Fruit fly (Drosophila melanogaster): ENCODE measurements around the gene CG14089.

CG14089 gene

dm6 chr3L:19280700-19281099, at the start of gene CG14089:
TSS of gene CG14089 (minus strand) at chr3L:19280800.
- TF ChIP-seq pan (optimal IDR thresholded peaks at IDR 0.05) (no peak), EcR (GFP tag; optimal IDR thresholded peaks at IDR 0.05) (no peak), CG8478 (optimal IDR thresholded peaks at IDR 0.05) (no peak), usp (GFP tag; optimal IDR thresholded peaks at IDR 0.05) (no peak), Dll (optimal IDR thresholded peaks at IDR 0.05) (no peak), psq (optimal IDR thresholded peaks at IDR 0.05) (no peak)

DNA sequence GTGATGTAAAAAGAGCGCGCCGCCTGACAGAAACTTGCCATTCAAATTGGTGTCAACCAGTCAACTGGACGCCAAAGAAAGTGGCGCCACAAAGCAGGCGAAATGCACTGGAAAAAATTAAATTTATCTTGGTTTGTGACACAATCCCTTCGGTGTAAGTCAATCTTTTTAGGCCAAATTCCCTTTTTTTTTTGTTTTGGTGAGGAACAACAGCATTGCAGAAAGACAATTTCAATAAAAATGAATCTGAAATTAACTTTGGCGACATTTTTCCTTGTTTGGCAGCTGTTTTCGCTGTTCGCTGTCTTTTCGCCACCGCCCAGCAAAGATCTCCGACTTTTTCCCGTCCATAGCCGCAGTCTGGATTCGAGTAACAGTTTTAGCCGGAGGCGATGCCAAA, 48.9 kb upstream of the CG14089 start:
- TF ChIP-seq EcR (GFP tag; optimal IDR thresholded peaks at IDR 0.05) (no peak), CG8478 (optimal IDR thresholded peaks at IDR 0.05) (no peak), Dll (optimal IDR thresholded peaks at IDR 0.05) (no peak), psq (optimal IDR thresholded peaks at IDR 0.05) (no peak), usp (GFP tag; optimal IDR thresholded peaks at IDR 0.05) (no peak), pan (optimal IDR thresholded peaks at IDR 0.05) (no peak)

dm6 chr3L:19328076-19328475, 47.5 kb upstream of the CG14089 start:
- no peak for TF ChIP-seq CG8478 (optimal IDR thresholded peaks at IDR 0.05)
- no peak for TF ChIP-seq psq (optimal IDR thresholded peaks at IDR 0.05)
- no peak for TF ChIP-seq Dll (optimal IDR thresholded peaks at IDR 0.05)
- no peak for TF ChIP-seq pan (optimal IDR thresholded peaks at IDR 0.05)
- no peak for TF ChIP-seq EcR (GFP tag; optimal IDR thresholded peaks at IDR 0.05)
- no peak for TF ChIP-seq usp (GFP tag; optimal IDR thresholded peaks at IDR 0.05)

DNA sequence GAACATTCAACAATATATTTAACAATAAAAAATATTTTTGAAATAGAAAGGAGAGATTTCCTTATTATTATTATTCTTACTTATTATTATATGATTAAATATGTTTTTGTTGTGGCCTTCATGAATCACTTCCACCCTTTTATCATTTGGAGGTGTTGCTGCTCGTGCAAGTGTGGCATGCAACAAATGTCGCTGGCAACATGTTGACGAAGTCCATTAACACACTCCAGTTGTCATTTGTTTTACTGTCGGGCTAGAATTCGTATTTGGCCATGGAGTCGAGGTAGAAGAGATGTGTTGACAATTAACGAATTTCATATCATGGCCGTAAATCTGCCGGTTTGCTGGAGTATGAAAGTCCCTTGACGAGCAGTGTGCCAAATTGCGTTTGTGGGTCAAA, 46.6 kb upstream of the CG14089 start:
- TF ChIP-seq psq (optimal IDR thresholded peaks at IDR 0.05), result no peak
- no peak for TF ChIP-seq usp (GFP tag; optimal IDR thresholded peaks at IDR 0.05)
- no peak for TF ChIP-seq pan (optimal IDR thresholded peaks at IDR 0.05)
- no peak for TF ChIP-seq EcR (GFP tag; optimal IDR thresholded peaks at IDR 0.05)
- no peak for TF ChIP-seq Dll (optimal IDR thresholded peaks at IDR 0.05)
- TF ChIP-seq CG8478 (optimal IDR thresholded peaks at IDR 0.05), result no peak

DNA sequence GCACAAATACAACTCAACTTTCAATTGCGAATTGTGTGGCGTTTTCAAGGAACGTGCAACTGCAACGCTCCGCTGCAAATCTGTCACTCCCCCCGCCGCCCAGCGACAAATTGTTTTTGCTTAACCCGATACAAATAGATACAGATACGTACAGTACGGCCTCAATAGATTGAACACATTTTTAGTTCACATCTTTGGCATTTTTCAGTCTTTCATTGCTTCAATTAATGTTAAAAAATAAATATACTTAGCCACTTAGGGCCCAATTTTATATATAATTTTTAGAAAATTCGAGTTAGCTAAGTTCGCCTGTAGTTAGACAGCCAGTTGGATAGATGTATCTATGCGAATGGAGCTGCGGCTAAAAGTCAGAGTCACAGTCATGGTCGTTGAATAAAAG, 45.4 kb upstream of the CG14089 start:
- no peak for TF ChIP-seq usp (GFP tag; optimal IDR thresholded peaks at IDR 0.05)
- no peak for TF ChIP-seq CG8478 (optimal IDR thresholded peaks at IDR 0.05)
- TF ChIP-seq EcR (GFP tag; optimal IDR thresholded peaks at IDR 0.05), result no peak
- TF ChIP-seq pan (optimal IDR thresholded peaks at IDR 0.05), result no peak
- no peak for TF ChIP-seq psq (optimal IDR thresholded peaks at IDR 0.05)

dm6 chr3L:19316638-19317037, 36.0 kb upstream of the CG14089 start:
- TF ChIP-seq CG8478 (optimal IDR thresholded peaks at IDR 0.05) (no peak), Dll (optimal IDR thresholded peaks at IDR 0.05) (no peak), usp (GFP tag; optimal IDR thresholded peaks at IDR 0.05) (no peak), EcR (GFP tag; optimal IDR thresholded peaks at IDR 0.05) (no peak), psq (optimal IDR thresholded peaks at IDR 0.05) (no peak), pan (optimal IDR thresholded peaks at IDR 0.05) (no peak)

DNA sequence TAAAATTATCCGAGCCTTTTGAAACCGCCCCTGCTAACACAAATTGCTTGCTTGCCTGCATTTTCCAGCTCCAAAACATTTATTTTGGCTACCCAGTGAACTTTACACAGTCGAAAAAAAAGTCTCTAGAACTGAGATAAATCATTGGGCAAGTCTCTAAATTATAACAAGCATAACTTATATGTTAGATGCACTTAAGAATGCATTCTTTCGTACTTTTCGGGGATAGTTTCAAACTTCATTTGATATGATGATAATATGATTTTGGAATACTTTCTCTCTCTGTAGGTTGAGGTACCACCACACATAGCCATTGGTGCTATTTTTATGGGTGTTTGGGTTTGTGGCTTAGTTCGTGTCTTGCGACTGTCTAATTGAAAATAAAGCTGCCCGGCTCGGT, 34.3 kb upstream of the CG14089 start:
- TF ChIP-seq pan (optimal IDR thresholded peaks at IDR 0.05), result no peak
- no peak for TF ChIP-seq Dll (optimal IDR thresholded peaks at IDR 0.05)
- no peak for TF ChIP-seq psq (optimal IDR thresholded peaks at IDR 0.05)
- TF ChIP-seq CG8478 (optimal IDR thresholded peaks at IDR 0.05), result no peak
- no peak for TF ChIP-seq usp (GFP tag; optimal IDR thresholded peaks at IDR 0.05)
- no peak for TF ChIP-seq EcR (GFP tag; optimal IDR thresholded peaks at IDR 0.05)

DNA sequence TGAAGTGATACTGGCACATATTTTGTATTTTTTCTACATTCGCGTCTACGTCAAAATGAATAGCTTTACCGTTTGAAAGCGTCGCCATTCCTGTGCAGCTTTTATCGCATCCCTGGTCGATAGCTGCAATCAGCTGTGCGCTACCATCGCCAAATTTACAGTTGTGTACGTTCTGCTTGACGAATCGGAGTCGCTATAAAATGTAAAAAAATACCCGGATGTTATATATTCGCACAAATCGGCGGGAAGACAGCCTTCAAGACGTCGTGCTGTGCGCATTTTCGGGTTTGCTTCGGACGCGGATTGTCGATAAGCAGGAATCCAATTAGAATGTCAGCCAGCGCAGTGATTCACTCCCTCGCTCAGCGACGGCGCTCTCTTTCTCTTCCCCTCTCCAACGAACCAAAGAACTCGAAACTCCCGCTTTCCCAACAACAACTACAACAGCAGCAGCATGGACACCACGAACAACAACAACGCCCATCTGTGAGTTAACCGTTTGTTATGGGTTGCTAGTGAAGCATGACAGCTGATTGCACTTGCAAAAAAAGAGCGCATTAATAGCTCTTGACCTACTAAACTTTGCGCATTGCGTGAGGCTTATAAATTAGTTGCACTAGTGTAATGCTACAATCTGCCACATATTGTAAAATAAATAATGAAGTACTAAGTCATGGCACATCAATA, 14.2 kb upstream of the CG14089 start:
- no peak for TF ChIP-seq usp (GFP tag; optimal IDR thresholded peaks at IDR 0.05)
- TF ChIP-seq pan (optimal IDR thresholded peaks at IDR 0.05), result no peak
- TF ChIP-seq psq (optimal IDR thresholded peaks at IDR 0.05), result no peak
- no peak for TF ChIP-seq EcR (GFP tag; optimal IDR thresholded peaks at IDR 0.05)
- no peak for TF ChIP-seq Dll (optimal IDR thresholded peaks at IDR 0.05)
- no peak for TF ChIP-seq CG8478 (optimal IDR thresholded peaks at IDR 0.05)

DNA sequence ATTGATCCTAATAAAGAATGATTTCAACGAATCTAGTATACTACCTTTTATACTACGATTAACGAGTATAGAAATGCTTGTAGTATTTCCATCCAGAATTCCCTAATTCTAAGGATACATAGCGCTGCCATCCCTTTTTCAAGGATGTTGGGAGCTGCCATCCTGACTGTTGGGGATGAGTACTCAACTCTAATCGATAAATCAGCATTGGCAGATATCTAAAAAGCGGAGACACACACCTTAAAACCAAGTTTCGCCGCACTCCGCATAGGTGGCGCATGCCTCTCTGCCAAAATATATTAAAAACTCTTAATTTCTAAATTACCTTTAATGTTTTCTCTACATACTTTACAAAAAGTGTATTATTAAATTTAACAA, 13.6 kb upstream of the CG14089 start, which contains the start of gene fal:
Gene fal, plus strand, starts transcription at position 330 of the 378 bp plus-strand sequence.
- TF ChIP-seq usp (GFP tag; optimal IDR thresholded peaks at IDR 0.05), result no peak
- no peak for TF ChIP-seq Dll (optimal IDR thresholded peaks at IDR 0.05)
- no peak for TF ChIP-seq pan (optimal IDR thresholded peaks at IDR 0.05)
- TF ChIP-seq EcR (GFP tag; optimal IDR thresholded peaks at IDR 0.05), result no peak
- no peak for TF ChIP-seq CG8478 (optimal IDR thresholded peaks at IDR 0.05)
- no peak for TF ChIP-seq psq (optimal IDR thresholded peaks at IDR 0.05)

- peak in 1 of 2 experiments; percentile 18 for TF ChIP-seq EcR (GFP tag; optimal IDR thresholded peaks at IDR 0.05)
- no peak for TF ChIP-seq pan (optimal IDR thresholded peaks at IDR 0.05)
These were observed 12.7 kb upstream of the CG14089 start for dm6 chr3L:19293178-19293741.

DNA sequence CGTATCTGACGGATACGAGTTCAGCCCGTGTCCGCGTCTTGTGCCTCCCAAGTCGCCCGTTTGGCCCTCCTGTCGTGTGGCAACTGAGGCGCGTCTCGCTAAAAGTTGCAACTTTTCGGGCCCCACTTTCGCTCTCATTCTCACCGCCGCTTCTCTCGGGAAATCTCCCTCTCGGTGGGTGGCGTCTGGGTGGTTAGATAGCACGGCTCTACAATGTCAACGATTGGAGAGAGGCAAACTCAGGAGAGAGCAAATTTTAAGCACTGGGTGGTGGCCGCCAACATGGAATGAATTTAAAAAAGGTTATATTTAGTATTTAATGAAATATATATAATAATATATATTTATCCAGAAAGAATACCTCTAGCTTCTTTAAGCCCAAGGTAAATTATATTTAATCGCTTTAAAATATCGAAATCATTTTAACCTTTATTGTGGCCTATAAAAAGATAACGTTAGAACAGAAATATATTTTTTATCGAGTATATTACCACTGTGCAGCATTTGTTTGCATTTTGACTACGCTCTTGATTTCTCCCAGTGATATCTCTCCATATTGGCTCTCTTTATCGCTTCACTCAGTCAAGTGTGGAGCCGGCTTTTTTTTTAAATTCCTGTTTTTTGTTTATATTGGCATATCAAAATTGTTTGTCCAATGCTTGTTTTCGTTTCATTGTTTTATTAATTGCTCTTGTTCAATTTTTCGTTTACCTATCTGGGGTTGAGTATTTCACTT, 12.0 kb upstream of the CG14089 start, which contains the start of gene Gbs-76A:
Gene Gbs-76A, minus strand, starts transcription at position 327 of the 736 bp plus-strand sequence.
- no peak for TF ChIP-seq psq (optimal IDR thresholded peaks at IDR 0.05)
- peak; percentile 64 for TF ChIP-seq Dll (optimal IDR thresholded peaks at IDR 0.05)
